Fruit fly (Drosophila melanogaster) S2 (cell line): ENCODE data around the gene CG43163.

Source experiments
- CG8478 ChIP-seq: fragments of >200 bp; optimal IDR thresholded peaks from 2 replicates; lab custom pipeline; 2018
- CTCF ChIP-seq, 2 experiments: fragments of >200 bp; optimal IDR thresholded peaks; 2 replicates each; lab custom pipeline; 2018

- TF ChIP-seq CTCF (optimal IDR thresholded peaks at IDR 0.05; lab: Kevin White, UChicago) = peak in 1 of 2 experiments; percentile 75
- no peak for TF ChIP-seq CG8478 (lab: Kevin White, UChicago)
These were observed 57.6 kb downstream of the CG43163 start, which contains the start of gene CG6983 for dm6 chr3L:8449202-8449799.
